Fruit fly (Drosophila melanogaster) S2 (cell line): ENCODE measurements around the gene mRpL3.

Source experiments
- CG8478 ChIP-seq: fragments of >200 bp; optimal IDR thresholded peaks from 2 replicates; lab custom pipeline; 2018
- CTCF ChIP-seq, 2 experiments: fragments of >200 bp; optimal IDR thresholded peaks; 2 replicates each; lab custom pipeline; 2018

dm6 chrX:15759752-15760446 is 1.1 kb upstream of the mRpL3 start:
- TF ChIP-seq CG8478 (lab: Kevin White, UChicago) (no peak), CTCF (optimal IDR thresholded peaks at IDR 0.05; lab: Kevin White, UChicago) (no peak)
